Worm (Caenorhabditis elegans) whole organism, late embryonic: ENCODE data around the gene F42A6.1.
A peak's percentile ranks its signal among the peaks of the same experiment; 100 is the strongest.

Experiments
- C08G9.2 ChIP-seq: sonication (generic microtip); optimal IDR thresholded peaks from 2 replicates; lab custom pipeline; 2016; ENCODE audit warnings: mild to moderate bottlenecking, missing genetic modification characterization, moderate library complexity, missing compliant biosample characterization
- F13H6.1 ChIP-seq: sonication (generic microtip); optimal IDR thresholded peaks from 2 replicates; lab custom pipeline; 2016; ENCODE audit warnings: missing genetic modification characterization, missing compliant biosample characterization
- K02D7.2 ChIP-seq: sonication (generic microtip); optimal IDR thresholded peaks from 2 replicates; lab custom pipeline; 2017; ENCODE audit warnings: mild to moderate bottlenecking, missing genetic modification characterization, missing compliant biosample characterization
- K09A11.1 ChIP-seq: sonication (generic microtip); optimal IDR thresholded peaks from 2 replicates; lab custom pipeline; 2017; ENCODE audit warnings: antibody characterized with exemption, mild to moderate bottlenecking, missing genetic modification characterization, missing compliant biosample characterization; ENCODE audit not compliant: insufficient read depth
- T23F11.4 ChIP-seq: fragments of 200-800 bp; sonication (Bioruptor generic); optimal IDR thresholded peaks from 2 replicates; lab custom pipeline; 2018; ENCODE audit warnings: mild to moderate bottlenecking, missing genetic modification characterization, missing compliant biosample characterization
- Y22D7AL.16 ChIP-seq: sonication (generic microtip); optimal IDR thresholded peaks from 2 replicates; lab custom pipeline; 2016; ENCODE audit warnings: missing genetic modification characterization, missing compliant biosample characterization
- ceh-14 ChIP-seq: sonication (generic microtip); optimal IDR thresholded peaks from 2 replicates; lab custom pipeline; 2016; ENCODE audit warnings: missing genotype, missing genetic modification characterization, missing compliant biosample characterization
- ceh-18 ChIP-seq: sonication (generic microtip); optimal IDR thresholded peaks from 2 replicates; lab custom pipeline; 2016; ENCODE audit warnings: missing genetic modification characterization, missing compliant biosample characterization
- ceh-19 ChIP-seq: fragments of 200-800 bp; sonication (Bioruptor generic); optimal IDR thresholded peaks from 2 replicates; lab custom pipeline; 2018; ENCODE audit warnings: mild to moderate bottlenecking, missing genetic modification characterization, missing compliant biosample characterization
- ceh-2 ChIP-seq: sonication (generic microtip); optimal IDR thresholded peaks from 2 replicates; lab custom pipeline; 2016; ENCODE audit warnings: missing genotype, missing genetic modification characterization, missing compliant biosample characterization
- ceh-31 ChIP-seq: sonication (generic microtip); optimal IDR thresholded peaks from 2 replicates; lab custom pipeline; 2016; ENCODE audit warnings: missing genetic modification characterization, missing compliant biosample characterization
- ceh-34 ChIP-seq: sonication (generic microtip); optimal IDR thresholded peaks from 2 replicates; lab custom pipeline; 2016; ENCODE audit warnings: mild to moderate bottlenecking, missing genetic modification characterization, missing compliant biosample characterization
- ceh-45 ChIP-seq: fragments of 200-800 bp; sonication (Bioruptor generic); IDR thresholded peaks from 2 replicates; pipeline ENCODE4 v1.3.6; 2022; ENCODE audit warnings: missing genetic modification reagents, missing genetic modification characterization, missing compliant biosample characterization
- ceh-9 ChIP-seq: sonication (generic microtip); optimal IDR thresholded peaks from 2 replicates; lab custom pipeline; 2016; ENCODE audit warnings: mild to moderate bottlenecking, missing genetic modification characterization, inconsistent platforms, missing compliant biosample characterization
- che-1 ChIP-seq: sonication (generic microtip); optimal IDR thresholded peaks from 2 replicates; lab custom pipeline; 2016; ENCODE audit warnings: mild to moderate bottlenecking, missing genetic modification characterization, missing compliant biosample characterization
- dve-1 ChIP-seq: sonication (generic microtip); optimal IDR thresholded peaks from 2 replicates; lab custom pipeline; 2017; ENCODE audit warnings: antibody characterized with exemption, mild to moderate bottlenecking, missing genetic modification characterization, missing compliant biosample characterization
- elt-2 ChIP-seq: sonication (generic microtip); optimal IDR thresholded peaks from 2 replicates; lab custom pipeline; 2016; ENCODE audit warnings: missing genetic modification reagents, missing genetic modification characterization, missing compliant biosample characterization
- eyg-1 ChIP-seq: sonication (generic microtip); optimal IDR thresholded peaks from 2 replicates; lab custom pipeline; 2016; ENCODE audit warnings: missing genotype, missing genetic modification characterization, missing compliant biosample characterization
- fax-1 ChIP-seq: sonication (generic microtip); optimal IDR thresholded peaks from 2 replicates; lab custom pipeline; 2016; ENCODE audit warnings: missing genotype, missing genetic modification characterization, missing compliant biosample characterization
- fkh-10 ChIP-seq: fragments of 150-350 bp; optimal IDR thresholded peaks from 2 replicates; lab custom pipeline; 2014; ENCODE audit warnings: missing biosample characterization, missing genetic modification reagents, missing genetic modification characterization
- fkh-6 ChIP-seq: sonication (generic microtip); optimal IDR thresholded peaks from 2 replicates; lab custom pipeline; 2016; ENCODE audit warnings: missing genetic modification characterization, missing compliant biosample characterization
- gmeb-2 ChIP-seq: sonication (generic microtip); optimal IDR thresholded peaks from 2 replicates; lab custom pipeline; 2016; ENCODE audit warnings: missing genetic modification characterization, inconsistent platforms, missing compliant biosample characterization
- hlh-13 ChIP-seq: fragments of 200-800 bp; sonication (Bioruptor generic); optimal IDR thresholded peaks from 2 replicates; lab custom pipeline; 2018; ENCODE audit warnings: mild to moderate bottlenecking, missing genetic modification characterization, missing compliant biosample characterization
- hlh-15 ChIP-seq: sonication (generic microtip); optimal IDR thresholded peaks from 2 replicates; lab custom pipeline; 2016; ENCODE audit warnings: missing genetic modification characterization, missing compliant biosample characterization
- hlh-30 ChIP-seq: sonication (generic microtip); optimal IDR thresholded peaks from 2 replicates; lab custom pipeline; 2017; ENCODE audit warnings: antibody characterized with exemption, missing genetic modification characterization, missing compliant biosample characterization; ENCODE audit not compliant: insufficient read depth
- lin-11 ChIP-seq: fragments of 200-800 bp; sonication (Bioruptor generic); optimal IDR thresholded peaks from 2 replicates; lab custom pipeline; 2018; ENCODE audit warnings: mild to moderate bottlenecking, missing genetic modification characterization, missing compliant biosample characterization
- nfya-1 ChIP-seq: sonication (generic microtip); optimal IDR thresholded peaks from 2 replicates; lab custom pipeline; 2017; ENCODE audit warnings: missing genetic modification characterization, mild to moderate bottlenecking, missing compliant biosample characterization, antibody characterized with exemption, moderate library complexity
- npax-4 ChIP-seq: sonication (generic microtip); optimal IDR thresholded peaks from 2 replicates; lab custom pipeline; 2016; ENCODE audit warnings: missing genetic modification characterization, missing compliant biosample characterization
- pag-3 ChIP-seq: sonication (generic microtip); optimal IDR thresholded peaks from 2 replicates; lab custom pipeline; 2016; ENCODE audit warnings: missing compliant biosample characterization, missing genetic modification characterization, borderline replicate concordance
- pax-1 ChIP-seq: fragments of 150-350 bp; optimal IDR thresholded peaks from 2 replicates; lab custom pipeline; 2014; ENCODE audit warnings: missing biosample characterization, missing genetic modification characterization
- pros-1 ChIP-seq: fragments of 150-350 bp; optimal IDR thresholded peaks from 2 replicates; lab custom pipeline; 2014; ENCODE audit warnings: missing biosample characterization, missing genetic modification reagents, missing genetic modification characterization
- rnt-1 ChIP-seq: sonication (generic microtip); optimal IDR thresholded peaks from 2 replicates; lab custom pipeline; 2016; ENCODE audit warnings: missing genetic modification characterization, missing compliant biosample characterization
- sdc-2 ChIP-seq: sonication (generic microtip); optimal IDR thresholded peaks from 2 replicates; lab custom pipeline; 2016; ENCODE audit warnings: missing genotype, missing genetic modification characterization, missing compliant biosample characterization
- sox-4 ChIP-seq: sonication (generic microtip); optimal IDR thresholded peaks from 2 replicates; lab custom pipeline; 2017; ENCODE audit warnings: mild to moderate bottlenecking, missing genetic modification characterization, inconsistent platforms, missing compliant biosample characterization
- tbx-2 ChIP-seq: sonication (generic microtip); optimal IDR thresholded peaks from 2 replicates; lab custom pipeline; 2016; ENCODE audit warnings: missing genetic modification characterization, missing compliant biosample characterization
- tbx-7 ChIP-seq: sonication (generic microtip); optimal IDR thresholded peaks from 2 replicates; lab custom pipeline; 2016; ENCODE audit warnings: missing genotype, missing genetic modification characterization, missing compliant biosample characterization
- unc-3 ChIP-seq, 2 experiments: fragments of 200-800 bp in 1 of 2; sonication (Bioruptor generic) in 1 of 2; sonication (generic microtip) in 1 of 2; conservative IDR thresholded peaks in 1 of 2; optimal IDR thresholded peaks in 1 of 2; 2 replicates each; pipeline versions ENCODE4 v1.3.6 to Lab custom; 2016 to 2022; ENCODE audit warnings: missing compliant biosample characterization in 2 of 2, missing genetic modification characterization in 2 of 2, missing genetic modification reagents in 1 of 2
- unc-42 ChIP-seq: sonication (generic microtip); optimal IDR thresholded peaks from 2 replicates; lab custom pipeline; 2016; ENCODE audit warnings: missing genotype, missing genetic modification characterization, missing compliant biosample characterization
- ztf-16 ChIP-seq: sonication (generic microtip); optimal IDR thresholded peaks from 2 replicates; lab custom pipeline; 2017; ENCODE audit warnings: missing genetic modification characterization, missing compliant biosample characterization

The F42A6.1 gene

ce11 chrIV:3338176-3338575 is 16.7 kb upstream of the F42A6.1 start:
- TF ChIP-seq elt-2 (tag; lab: Kevin White, UChicago), result no peak
- no peak for TF ChIP-seq Y22D7AL.16 (tag; lab: Kevin White, UChicago)
- no peak for TF ChIP-seq pag-3 (tag; lab: Kevin White, UChicago)
- no peak for TF ChIP-seq K02D7.2 (tag; lab: Kevin White, UChicago)
- TF ChIP-seq fkh-6 (tag; lab: Kevin White, UChicago), result no peak
- TF ChIP-seq pros-1 (tag; lab: Kevin White, UChicago), result no peak
- TF ChIP-seq, all 69 proteins: peak for 0

DNA sequence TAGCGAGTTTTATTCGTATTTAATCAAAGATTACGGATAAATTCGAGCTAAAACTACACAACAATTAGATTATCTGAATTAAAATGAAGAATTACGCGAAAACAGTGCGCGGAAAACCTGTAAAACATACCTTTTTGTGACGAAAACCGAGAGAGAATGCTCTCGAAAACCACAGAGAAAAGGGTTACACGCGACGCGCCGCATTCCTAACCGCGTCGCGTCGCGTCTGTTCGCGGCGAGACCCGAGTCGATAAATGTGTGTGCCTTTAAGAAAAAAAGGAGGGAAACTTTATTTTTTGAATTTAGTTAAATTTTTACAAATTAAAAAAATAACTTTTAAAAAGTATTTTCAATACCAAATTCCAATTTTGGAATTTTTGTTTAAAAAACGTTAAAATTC is 16.2 kb upstream of the F42A6.1 start, which contains the start of gene hrpa-1:
hrpa-1 (minus strand) TSS at position 192 of the 400 bp plus-strand sequence.
- TF ChIP-seq nfya-1 (tag; lab: Kevin White, UChicago) (peak; percentile 86), ceh-31 (peak; percentile 59), T23F11.4 (GFP tag; lab: Kevin White, UChicago) (no peak), dve-1 (peak; percentile 33), tbx-2 (tag; lab: Kevin White, UChicago) (peak; percentile 16), rnt-1 (tag; lab: Kevin White, UChicago) (peak; percentile 70), hlh-30 (tag; lab: Kevin White, UChicago) (peak; percentile 35), unc-42 (peak; percentile 6), ceh-18 (tag; lab: Kevin White, UChicago) (peak; percentile 21), hlh-13 (GFP tag; lab: Kevin White, UChicago) (no peak), pax-1 (tag; lab: Kevin White, UChicago) (peak; percentile 81), elt-2 (tag; lab: Kevin White, UChicago) (peak; percentile 56), sox-4 (tag; lab: Kevin White, UChicago) (no peak), ceh-34 (peak; percentile 23)

DNA sequence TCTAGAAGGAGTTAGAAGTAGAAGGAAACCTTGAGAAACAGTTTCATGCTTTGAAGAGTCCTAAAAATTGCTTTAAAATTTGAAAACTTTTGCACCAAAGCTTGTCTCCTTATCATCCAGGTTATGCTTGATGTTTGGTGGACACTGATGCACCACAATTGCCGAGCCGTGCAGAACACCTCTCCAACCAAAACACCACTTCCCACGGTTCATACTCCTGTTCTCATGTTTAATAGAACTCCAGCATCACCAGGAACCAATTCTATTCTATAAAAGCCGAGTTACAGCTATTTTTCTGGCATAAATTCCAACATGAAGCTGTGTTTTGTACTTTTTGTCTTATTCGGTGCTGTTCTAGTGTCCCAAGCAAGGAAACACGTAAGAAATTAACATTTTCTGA is 13.7 kb upstream of the F42A6.1 start, which contains the start of gene F42A6.2:
F42A6.2 (plus strand) TSS at position 301 of the 400 bp plus-strand sequence.
- no peak for TF ChIP-seq eyg-1 (tag; lab: Kevin White, UChicago)
- TF ChIP-seq tbx-2 (tag; lab: Kevin White, UChicago), result no peak
- no peak for TF ChIP-seq tbx-7 (tag; lab: Kevin White, UChicago)
- no peak for TF ChIP-seq ceh-9 (tag; lab: Kevin White, UChicago)
- no peak for TF ChIP-seq K09A11.1 (tag; lab: Kevin White, UChicago)
- no peak for TF ChIP-seq sox-4 (tag; lab: Kevin White, UChicago)
- no peak for TF ChIP-seq nfya-1 (tag; lab: Kevin White, UChicago)
- TF ChIP-seq ceh-2 (tag; lab: Kevin White, UChicago), result no peak
- TF ChIP-seq C08G9.2, result no peak
- no peak for TF ChIP-seq ceh-45 (GFP tag; lab: Robert Waterston, UW)
- no peak for TF ChIP-seq pax-1 (tag; lab: Kevin White, UChicago)
- no peak for TF ChIP-seq lin-11 (tag; lab: Kevin White, UChicago)
- TF ChIP-seq ztf-16, result no peak
- TF ChIP-seq fkh-10 (GFP tag; lab: Kevin White, UChicago), result no peak
- TF ChIP-seq fkh-6 (tag; lab: Kevin White, UChicago), result no peak
- no peak for TF ChIP-seq gmeb-2 (tag; lab: Kevin White, UChicago)
- no peak for TF ChIP-seq sdc-2 (tag; lab: Kevin White, UChicago)
- TF ChIP-seq, all 69 proteins: peak for 0

ce11 chrIV:3345484-3345883 is 9.4 kb upstream of the F42A6.1 start:
- TF ChIP-seq ceh-19 (GFP tag; lab: Kevin White, UChicago), result no peak
- no peak for TF ChIP-seq gmeb-2 (tag; lab: Kevin White, UChicago)
- no peak for TF ChIP-seq eyg-1 (tag; lab: Kevin White, UChicago)
- TF ChIP-seq npax-4 (tag; lab: Kevin White, UChicago), result no peak
- TF ChIP-seq tbx-2 (tag; lab: Kevin White, UChicago), result no peak
- no peak for TF ChIP-seq F13H6.1 (tag; lab: Kevin White, UChicago)
- no peak for TF ChIP-seq unc-3 (GFP tag; conservative IDR thresholded peaks at IDR 0.05; lab: Robert Waterston, UW)
- no peak for TF ChIP-seq unc-3 (tag; optimal IDR thresholded peaks at IDR 0.05; lab: Kevin White, UChicago)
- TF ChIP-seq ceh-14 (tag; lab: Kevin White, UChicago), result no peak
- TF ChIP-seq che-1 (tag; lab: Kevin White, UChicago), result no peak
- TF ChIP-seq hlh-15 (tag; lab: Kevin White, UChicago), result no peak
- TF ChIP-seq fkh-10 (GFP tag; lab: Kevin White, UChicago), result no peak
- no peak for TF ChIP-seq fax-1 (tag; lab: Kevin White, UChicago)
- TF ChIP-seq pax-1 (tag; lab: Kevin White, UChicago), result no peak
- TF ChIP-seq, all 69 proteins: peak for 0
